Fruit fly (Drosophila melanogaster) whole organism, embryonic: Measurements from ENCODE around the gene Ptp36E.

Experiments
- Aef1 ChIP-seq: fragments of 200-800 bp; sonication (Bioruptor generic); IDR thresholded peaks from 3 replicates; pipeline ENCODE4 v1.3.6; 2022; ENCODE audit warnings: missing biosample characterization, missing genetic modification characterization
- Antp ChIP-seq: fragments of 200-800 bp; sonication (Bioruptor generic); optimal IDR thresholded peaks from 3 replicates; lab custom pipeline; 2016; ENCODE audit warnings: missing biosample characterization, missing genetic modification characterization
- Atf-2 ChIP-seq: fragments of 200-800 bp; sonication (Bioruptor generic); optimal IDR thresholded peaks from 2 replicates; lab custom pipeline; 2016; ENCODE audit warnings: missing biosample characterization, missing genetic modification characterization
- Atf3 ChIP-seq: fragments of 200-800 bp; sonication (Bioruptor generic); optimal IDR thresholded peaks from 3 replicates; lab custom pipeline; 2016; ENCODE audit warnings: missing biosample characterization, missing genetic modification characterization
- CG10366 ChIP-seq: fragments of 200-800 bp; sonication (Bioruptor generic); IDR thresholded peaks from 2 replicates; pipeline ENCODE4 v1.3.6; 2022; ENCODE audit warnings: missing biosample characterization, missing genetic modification characterization
- CG12236 ChIP-seq: fragments of 200-800 bp; sonication (Bioruptor generic); optimal IDR thresholded peaks from 2 replicates; lab custom pipeline; 2016; ENCODE audit warnings: missing biosample characterization, missing genetic modification characterization
- CG13296 ChIP-seq: fragments of 200-800 bp; sonication (Bioruptor generic); optimal IDR thresholded peaks from 3 replicates; lab custom pipeline; 2018; ENCODE audit warnings: missing biosample characterization, mild to moderate bottlenecking, missing genetic modification characterization
- CG15011 ChIP-seq: fragments of 200-800 bp; sonication (Bioruptor generic); optimal IDR thresholded peaks from 3 replicates; lab custom pipeline; 2018; ENCODE audit warnings: missing biosample characterization, mild to moderate bottlenecking, missing genetic modification characterization
- CG16815 ChIP-seq: fragments of 200-800 bp; sonication (Bioruptor generic); optimal IDR thresholded peaks from 3 replicates; lab custom pipeline; 2017; ENCODE audit warnings: missing biosample characterization, mild to moderate bottlenecking, missing genetic modification characterization
- CG17328 ChIP-seq: fragments of 200-800 bp; sonication (Bioruptor generic); IDR thresholded peaks from 2 replicates; pipeline ENCODE4 v1.3.6; 2022; ENCODE audit warnings: missing biosample characterization, missing genetic modification characterization
- CG31224 ChIP-seq: fragments of 200-800 bp; sonication (Bioruptor generic); IDR thresholded peaks from 2 replicates; pipeline ENCODE4 v1.3.6; 2022; ENCODE audit warnings: missing biosample characterization, missing genetic modification characterization
- CG34224 ChIP-seq: fragments of 200-800 bp; sonication (Bioruptor generic); IDR thresholded peaks from 3 replicates; pipeline ENCODE4 v1.3.6; 2022; ENCODE audit warnings: missing biosample characterization, missing genetic modification characterization; ENCODE audit not compliant: partially characterized antibody
- CG3838 ChIP-seq: fragments of 200-800 bp; sonication (Bioruptor generic); optimal IDR thresholded peaks from 3 replicates; lab custom pipeline; 2016; ENCODE audit warnings: missing biosample characterization, missing genetic modification characterization
- CG6272 ChIP-seq: fragments of 200-800 bp; sonication (Bioruptor generic); IDR thresholded peaks from 2 replicates; pipeline ENCODE4 v1.3.6; 2022; ENCODE audit warnings: missing biosample characterization, missing genetic modification characterization
- CG7786 ChIP-seq: fragments of 200-800 bp; sonication (Bioruptor generic); optimal IDR thresholded peaks from 2 replicates; lab custom pipeline; 2016; ENCODE audit warnings: missing biosample characterization, missing genetic modification characterization
- CG8944 ChIP-seq: fragments of 200-800 bp; sonication (Bioruptor generic); optimal IDR thresholded peaks from 3 replicates; lab custom pipeline; 2016; ENCODE audit warnings: missing biosample characterization, missing genetic modification characterization
- CG9609 ChIP-seq: fragments of 200-800 bp; sonication (Bioruptor generic); optimal IDR thresholded peaks from 3 replicates; lab custom pipeline; 2016; ENCODE audit warnings: missing biosample characterization, missing genetic modification characterization
- CG9797 ChIP-seq: fragments of 200-800 bp; sonication (Bioruptor generic); optimal IDR thresholded peaks from 3 replicates; lab custom pipeline; 2018; ENCODE audit warnings: missing biosample characterization, mild to moderate bottlenecking, missing genetic modification characterization
- Dip3 ChIP-seq: fragments of 200-800 bp; sonication (Bioruptor generic); optimal IDR thresholded peaks from 3 replicates; lab custom pipeline; 2016; ENCODE audit warnings: missing biosample characterization, missing genetic modification characterization
- HLH54F ChIP-seq: fragments of 200-800 bp; sonication (Bioruptor generic); optimal IDR thresholded peaks from 3 replicates; lab custom pipeline; 2016; ENCODE audit warnings: missing biosample characterization, missing genetic modification characterization
- Lim3 ChIP-seq: fragments of 200-800 bp; sonication (Bioruptor generic); IDR thresholded peaks from 2 replicates; pipeline ENCODE4 v1.3.6; 2022; ENCODE audit warnings: missing biosample characterization, missing genetic modification characterization
- Mrtf ChIP-seq: fragments of 200-800 bp; sonication (Bioruptor generic); IDR thresholded peaks from 3 replicates; pipeline ENCODE4 v1.3.6; 2022; ENCODE audit warnings: missing biosample characterization, missing genetic modification characterization
- NfI ChIP-seq: fragments of 200-800 bp; sonication (Bioruptor generic); optimal IDR thresholded peaks from 3 replicates; lab custom pipeline; 2018; ENCODE audit warnings: missing biosample characterization, mild to moderate bottlenecking, missing genetic modification characterization, moderate library complexity
- Oaz ChIP-seq: fragments of 200-800 bp; sonication (Bioruptor generic); IDR thresholded peaks from 2 replicates; pipeline ENCODE4 v1.3.6; 2022; ENCODE audit warnings: missing biosample characterization, missing genetic modification characterization
- Oli ChIP-seq: fragments of 200-800 bp; sonication (Bioruptor generic); optimal IDR thresholded peaks from 2 replicates; lab custom pipeline; 2018; ENCODE audit warnings: missing biosample characterization, mild to moderate bottlenecking, missing genetic modification characterization, moderate library complexity
- Scr ChIP-seq: fragments of 200-800 bp; sonication (Bioruptor generic); IDR thresholded peaks from 2 replicates; pipeline ENCODE4 v1.3.6; 2022; ENCODE audit warnings: missing biosample characterization, missing genetic modification characterization; ENCODE audit not compliant: partially characterized antibody
- Xbp1 ChIP-seq: fragments of 200-800 bp; sonication (Bioruptor generic); optimal IDR thresholded peaks from 3 replicates; lab custom pipeline; 2016; ENCODE audit warnings: missing biosample characterization, mild to moderate bottlenecking, missing genetic modification characterization
- ap ChIP-seq: fragments of 200-800 bp; sonication (Bioruptor generic); IDR thresholded peaks from 2 replicates; pipeline ENCODE4 v1.3.6; 2022; ENCODE audit warnings: missing biosample characterization, missing genetic modification characterization
- ase ChIP-seq: fragments of 200-800 bp; sonication (Bioruptor generic); IDR thresholded peaks from 3 replicates; pipeline ENCODE4 v1.3.6; 2022; ENCODE audit warnings: missing biosample characterization, missing genetic modification characterization
- bcd ChIP-seq: fragments of 200-800 bp; sonication (Bioruptor generic); optimal IDR thresholded peaks from 2 replicates; lab custom pipeline; 2017; ENCODE audit warnings: missing biosample characterization, mild to moderate bottlenecking, missing genetic modification characterization
- bowl ChIP-seq: fragments of 200-800 bp; sonication (Bioruptor generic); IDR thresholded peaks from 2 replicates; pipeline ENCODE4 v1.3.6; 2022; ENCODE audit warnings: missing biosample characterization, missing genetic modification characterization
- cas ChIP-seq: fragments of 200-800 bp; sonication (Bioruptor generic); IDR thresholded peaks from 2 replicates; pipeline ENCODE4 v1.3.6; 2022; ENCODE audit warnings: missing biosample characterization, missing genetic modification characterization
- chinmo ChIP-seq: fragments of 200-800 bp; sonication (Bioruptor generic); IDR thresholded peaks from 4 replicates; pipeline ENCODE4 v1.3.6; 2022; ENCODE audit warnings: missing biosample characterization, missing genetic modification characterization; ENCODE audit not compliant: partially characterized antibody
- croc ChIP-seq: fragments of 200-800 bp; sonication (Bioruptor generic); conservative IDR thresholded peaks from 3 replicates; pipeline ENCODE4 v1.3.6; 2022; ENCODE audit warnings: missing biosample characterization, missing genetic modification characterization
- dmrt99B ChIP-seq: fragments of 200-800 bp; sonication (Bioruptor generic); optimal IDR thresholded peaks from 2 replicates; lab custom pipeline; 2018; ENCODE audit warnings: missing biosample characterization, mild to moderate bottlenecking, missing genetic modification characterization, moderate library complexity
- gcm2 ChIP-seq: fragments of 200-800 bp; sonication (Bioruptor generic); optimal IDR thresholded peaks from 2 replicates; lab custom pipeline; 2016; ENCODE audit warnings: missing biosample characterization, missing genetic modification characterization
- klu ChIP-seq: fragments of 200-800 bp; sonication (Bioruptor generic); IDR thresholded peaks from 2 replicates; pipeline ENCODE4 v1.3.6; 2022; ENCODE audit warnings: missing biosample characterization, missing genetic modification characterization
- kni ChIP-seq: fragments of 200-800 bp; sonication (Bioruptor generic); optimal IDR thresholded peaks from 3 replicates; lab custom pipeline; 2017; ENCODE audit warnings: mild to moderate bottlenecking, missing biosample characterization, missing genetic modification reagents, missing genetic modification characterization
- lmd ChIP-seq: fragments of 200-800 bp; sonication (Bioruptor generic); IDR thresholded peaks from 2 replicates; pipeline ENCODE4 v1.3.6; 2022; ENCODE audit warnings: missing biosample characterization, missing genetic modification characterization
- pb ChIP-seq: fragments of 200-800 bp; sonication (Bioruptor generic); optimal IDR thresholded peaks from 3 replicates; lab custom pipeline; 2016; ENCODE audit warnings: missing biosample characterization, missing genetic modification characterization
- peb ChIP-seq: fragments of 200-800 bp; sonication (Bioruptor generic); IDR thresholded peaks from 2 replicates; pipeline ENCODE4 v1.3.6; 2022; ENCODE audit warnings: missing biosample characterization, missing genetic modification characterization
- pum ChIP-seq: fragments of 200-800 bp; sonication (Bioruptor generic); optimal IDR thresholded peaks from 2 replicates; lab custom pipeline; 2016; ENCODE audit warnings: missing biosample characterization, missing genetic modification characterization
- repo ChIP-seq: fragments of 200-800 bp; sonication (Bioruptor generic); optimal IDR thresholded peaks from 2 replicates; lab custom pipeline; 2016; ENCODE audit warnings: missing biosample characterization, missing genetic modification characterization
- ro ChIP-seq: fragments of 200-800 bp; sonication (Bioruptor generic); IDR thresholded peaks from 2 replicates; pipeline ENCODE4 v1.3.6; 2022; ENCODE audit warnings: missing biosample characterization, missing genetic modification characterization
- sd ChIP-seq: fragments of 200-800 bp; sonication (Bioruptor generic); optimal IDR thresholded peaks from 3 replicates; lab custom pipeline; 2018; ENCODE audit warnings: missing biosample characterization, mild to moderate bottlenecking, missing genetic modification characterization, moderate library complexity
- sens ChIP-seq: fragments of 200-800 bp; sonication (Bioruptor generic); peaks from one replicate; lab custom pipeline; 2016; ENCODE audit warnings: missing biosample characterization, missing genetic modification characterization
- sisA ChIP-seq: fragments of 200-800 bp; sonication (Bioruptor generic); IDR thresholded peaks from 2 replicates; pipeline ENCODE4 v1.3.6; 2022; ENCODE audit warnings: missing biosample characterization, missing genetic modification characterization
- slbo ChIP-seq: fragments of 200-800 bp; sonication (Bioruptor generic); IDR thresholded peaks from 2 replicates; pipeline ENCODE4 v1.3.6; 2022; ENCODE audit warnings: missing biosample characterization, missing genetic modification characterization
- slp2 ChIP-seq: fragments of 200-800 bp; sonication (Bioruptor generic); optimal IDR thresholded peaks from 2 replicates; lab custom pipeline; 2016; ENCODE audit warnings: missing biosample characterization, missing genetic modification characterization
- usp ChIP-seq: fragments of >200 bp; optimal IDR thresholded peaks from 2 replicates; lab custom pipeline; 2017; ENCODE audit warnings: missing biosample characterization, missing genetic modification characterization

Gene Ptp36E

dm6 chr2L:18151134-18151825 is 33.5 kb downstream of the Ptp36E start (continued):
- TF ChIP-seq Scr, result peak; percentile 32; the same call in 1 of the 2 replicates
- TF ChIP-seq croc (GFP tag; lab: Robert Waterston, UW), result peak; percentile 19; the same call in 1 of the 3 replicates
- TF ChIP-seq CG13296 (GFP tag; lab: Kevin White, UChicago), result no peak
- peak; percentile 9; the same call in 1 of the 3 replicates for TF ChIP-seq CG34224 (GFP tag; lab: Robert Waterston, UW)
- peak; percentile 27 for TF ChIP-seq Atf3
- 0 out of 2 replicates have a peak, but pooled peaks have one; percentile 21 for TF ChIP-seq ap (GFP tag; lab: Robert Waterston, UW)
- TF ChIP-seq slp2 (GFP tag; lab: Kevin White, UChicago), result peak; percentile 40
- TF ChIP-seq repo, result no peak
- no peak for TF ChIP-seq Lim3 (GFP tag; lab: Robert Waterston, UW)
- peak; percentile 4 for TF ChIP-seq CG15011
- TF ChIP-seq CG17328, result peak; percentile 29; the same call in 1 of the 2 replicates
- peak; percentile 55; the same call in 1 of the 2 replicates for TF ChIP-seq peb (GFP tag; lab: Robert Waterston, UW)
- TF ChIP-seq CG6272 (GFP tag; lab: Robert Waterston, UW), result peak; percentile 75
- peak; percentile 74 for TF ChIP-seq Antp
- peak; percentile 56 for TF ChIP-seq CG8944 (GFP tag; lab: Kevin White, UChicago)
- TF ChIP-seq klu (GFP tag; lab: Robert Waterston, UW), result peak; percentile 39; the same call in 1 of the 2 replicates
- TF ChIP-seq sd (tag; lab: Kevin White, UChicago), result peak; percentile 84
- TF ChIP-seq kni, result peak; percentile 90
- TF ChIP-seq Oli (tag; lab: Kevin White, UChicago), result peak; percentile 33
- TF ChIP-seq CG31224 (GFP tag; lab: Robert Waterston, UW), result peak; percentile 39; the same call in 1 of the 2 replicates
- TF ChIP-seq gcm2 (GFP tag; lab: Kevin White, UChicago), result peak; percentile 13
- peak; percentile 46; the same call in 1 of the 2 replicates for TF ChIP-seq Oaz
- TF ChIP-seq chinmo (GFP tag; lab: Robert Waterston, UW), result peak; percentile 99
- peak; percentile 69 for TF ChIP-seq Atf-2
- TF ChIP-seq cas (GFP tag; lab: Robert Waterston, UW), result 0 out of 2 replicates have a peak, but pooled peaks have one; percentile 28
- TF ChIP-seq CG9609 (GFP tag; lab: Kevin White, UChicago), result peak; percentile 69
- peak; percentile 22 for TF ChIP-seq bcd
- no peak for TF ChIP-seq CG3838 (GFP tag; lab: Kevin White, UChicago)
- TF ChIP-seq NfI (GFP tag; lab: Kevin White, UChicago), result peak; percentile 14
- TF ChIP-seq CG12236, result peak; percentile 1
- peak; percentile 85 for TF ChIP-seq slbo (GFP tag; lab: Robert Waterston, UW)
- TF ChIP-seq Aef1 (GFP tag; lab: Robert Waterston, UW), result peak; percentile 79
- no peak for TF ChIP-seq CG9797 (GFP tag; lab: Kevin White, UChicago)
- TF ChIP-seq CG16815 (GFP tag; lab: Kevin White, UChicago), result peak; percentile 32
- TF ChIP-seq Mrtf (GFP tag; lab: Robert Waterston, UW), result peak; percentile 78; the same call in 2 of the 3 replicates
- no peak for TF ChIP-seq Dip3 (GFP tag; lab: Kevin White, UChicago)
- TF ChIP-seq dmrt99B (tag; lab: Kevin White, UChicago), result peak; percentile 22
- peak; percentile 78 for TF ChIP-seq CG7786 (GFP tag; lab: Kevin White, UChicago)
- peak; percentile 61 for TF ChIP-seq pum
- peak; percentile 78 for TF ChIP-seq lmd (GFP tag; lab: Robert Waterston, UW)
- peak; percentile 70 for TF ChIP-seq HLH54F
- peak; percentile 17; the same call in 1 of the 2 replicates for TF ChIP-seq bowl
- TF ChIP-seq ase, result peak; percentile 75
- TF ChIP-seq Xbp1, result peak; percentile 46
- TF ChIP-seq pb (GFP tag; lab: Kevin White, UChicago), result peak; percentile 65
- peak; percentile 83 for TF ChIP-seq sens (GFP tag; lab: Kevin White, UChicago)
- TF ChIP-seq CG10366 (GFP tag; lab: Robert Waterston, UW), result peak; percentile 72
- TF ChIP-seq ro (GFP tag; lab: Robert Waterston, UW), result 0 out of 2 replicates have a peak, but pooled peaks have one; percentile 10
- TF ChIP-seq usp (GFP tag; lab: Kevin White, UChicago), result no peak
- TF ChIP-seq sisA (GFP tag; lab: Robert Waterston, UW), result peak; percentile 73
